Fruit fly (Drosophila melanogaster) whole organism, embryonic: ENCODE measurements around the gene CG15475.

Experiments
- Atf-2 ChIP-seq: fragments of 200-800 bp; sonication (Bioruptor generic); optimal IDR thresholded peaks from 2 replicates; lab custom pipeline; 2016; ENCODE audit warnings: missing biosample characterization, missing genetic modification characterization
- B-H2 ChIP-seq: fragments of 200-800 bp; sonication (Bioruptor generic); optimal IDR thresholded peaks from 2 replicates; lab custom pipeline; 2018; ENCODE audit warnings: missing biosample characterization, mild to moderate bottlenecking, missing genetic modification characterization
- CG10543 ChIP-seq: fragments of 200-800 bp; sonication (Bioruptor generic); optimal IDR thresholded peaks from 3 replicates; lab custom pipeline; 2017; ENCODE audit warnings: missing biosample characterization, mild to moderate bottlenecking, missing genetic modification characterization, moderate library complexity
- CG12219 ChIP-seq: fragments of 200-800 bp; sonication (Bioruptor generic); optimal IDR thresholded peaks from 3 replicates; lab custom pipeline; 2018; ENCODE audit warnings: missing biosample characterization, mild to moderate bottlenecking, missing genetic modification characterization
- CG12391 ChIP-seq: fragments of 200-800 bp; sonication (Bioruptor generic); optimal IDR thresholded peaks from 3 replicates; lab custom pipeline; 2018; ENCODE audit warnings: missing biosample characterization, mild to moderate bottlenecking, missing genetic modification characterization, moderate library complexity
- CG12744 ChIP-seq: fragments of 200-800 bp; sonication (Bioruptor generic); optimal IDR thresholded peaks from 2 replicates; lab custom pipeline; 2016; ENCODE audit warnings: missing biosample characterization, missing genetic modification characterization
- CG13123 ChIP-seq: fragments of 200-800 bp; sonication (Bioruptor generic); optimal IDR thresholded peaks from 2 replicates; lab custom pipeline; 2016; ENCODE audit warnings: missing biosample characterization, missing genetic modification characterization
- CG14014 ChIP-seq: fragments of 200-800 bp; sonication (Bioruptor generic); IDR thresholded peaks from 2 replicates; pipeline ENCODE4 v1.3.6; 2022; ENCODE audit warnings: missing biosample characterization, missing genetic modification characterization
- CG14667 ChIP-seq: fragments of 200-800 bp; sonication (Bioruptor generic); IDR thresholded peaks from 2 replicates; pipeline ENCODE4 v1.3.6; 2022; ENCODE audit warnings: missing biosample characterization, missing genetic modification characterization
- CG16863 ChIP-seq: fragments of 200-800 bp; sonication (Bioruptor generic); optimal IDR thresholded peaks from 3 replicates; lab custom pipeline; 2016; ENCODE audit warnings: missing biosample characterization, missing genetic modification characterization
- CG17359 ChIP-seq: fragments of 200-800 bp; sonication (Bioruptor generic); optimal IDR thresholded peaks from 3 replicates; lab custom pipeline; 2018; ENCODE audit warnings: missing biosample characterization, mild to moderate bottlenecking, missing genetic modification characterization, moderate library complexity
- CG17568 ChIP-seq: fragments of 200-800 bp; sonication (Bioruptor generic); optimal IDR thresholded peaks from 2 replicates; lab custom pipeline; 2018; ENCODE audit warnings: missing biosample characterization, mild to moderate bottlenecking, missing genetic modification characterization, moderate library complexity
- CG17612 ChIP-seq: fragments of 200-800 bp; sonication (Bioruptor generic); IDR thresholded peaks from 2 replicates; pipeline ENCODE4 v1.3.6; 2022; ENCODE audit warnings: missing biosample characterization, missing genetic modification characterization
- CG17829 ChIP-seq: fragments of 200-800 bp; optimal IDR thresholded peaks from 2 replicates; lab custom pipeline; 2019; ENCODE audit warnings: missing biosample characterization, mild to moderate bottlenecking, missing genetic modification characterization, moderate library complexity
- CG18262 ChIP-seq: fragments of 200-800 bp; optimal IDR thresholded peaks from 3 replicates; lab custom pipeline; 2019; ENCODE audit warnings: missing biosample characterization, mild to moderate bottlenecking, missing genetic modification characterization, moderate library complexity
- CG2116 ChIP-seq: fragments of 200-800 bp; sonication (Bioruptor generic); optimal IDR thresholded peaks from 3 replicates; lab custom pipeline; 2018; ENCODE audit warnings: missing biosample characterization, mild to moderate bottlenecking, missing genetic modification characterization
- CG2120 ChIP-seq: fragments of 200-800 bp; sonication (Bioruptor generic); optimal IDR thresholded peaks from 3 replicates; lab custom pipeline; 2016; ENCODE audit warnings: missing biosample characterization, missing genetic modification characterization
- CG3065 ChIP-seq: fragments of 200-800 bp; sonication (Bioruptor generic); optimal IDR thresholded peaks from 2 replicates; lab custom pipeline; 2016; ENCODE audit warnings: missing biosample characterization, missing genetic modification characterization
- CG33557 ChIP-seq: fragments of 200-800 bp; sonication (Bioruptor generic); optimal IDR thresholded peaks from 2 replicates; lab custom pipeline; 2019; ENCODE audit warnings: missing biosample characterization, mild to moderate bottlenecking, missing genetic modification characterization, moderate library complexity
- CG34224 ChIP-seq: fragments of 200-800 bp; sonication (Bioruptor generic); IDR thresholded peaks from 3 replicates; pipeline ENCODE4 v1.3.6; 2022; ENCODE audit warnings: missing biosample characterization, missing genetic modification characterization; ENCODE audit not compliant: partially characterized antibody
- CG5245 ChIP-seq: fragments of 200-800 bp; sonication (Bioruptor generic); optimal IDR thresholded peaks from 3 replicates; lab custom pipeline; 2016; ENCODE audit warnings: missing biosample characterization, missing genetic modification characterization
- CG7928 ChIP-seq: fragments of 200-800 bp; sonication (Bioruptor generic); optimal IDR thresholded peaks from 2 replicates; lab custom pipeline; 2017; ENCODE audit warnings: missing biosample characterization, mild to moderate bottlenecking, missing genetic modification characterization
- CG7987 ChIP-seq: fragments of 200-800 bp; sonication (Bioruptor generic); optimal IDR thresholded peaks from 2 replicates; lab custom pipeline; 2018; ENCODE audit warnings: missing biosample characterization, mild to moderate bottlenecking, missing genetic modification characterization, moderate library complexity
- CG9797 ChIP-seq: fragments of 200-800 bp; sonication (Bioruptor generic); optimal IDR thresholded peaks from 3 replicates; lab custom pipeline; 2018; ENCODE audit warnings: missing biosample characterization, mild to moderate bottlenecking, missing genetic modification characterization
- D19A ChIP-seq: fragments of 200-800 bp; optimal IDR thresholded peaks from 3 replicates; lab custom pipeline; 2019; ENCODE audit warnings: missing biosample characterization, mild to moderate bottlenecking, missing genetic modification characterization, moderate library complexity
- Deaf1 ChIP-seq: fragments of 200-800 bp; optimal IDR thresholded peaks from 3 replicates; lab custom pipeline; 2019; ENCODE audit warnings: missing biosample characterization, mild to moderate bottlenecking, missing genetic modification characterization, moderate library complexity
- Dfd ChIP-seq, 2 experiments: fragments of >200 bp; optimal IDR thresholded peaks; 2 replicates each; lab custom pipeline; 2017; ENCODE audit warnings: missing biosample characterization in 2 of 2, missing genetic modification characterization in 2 of 2
- Kr ChIP-seq: fragments of 200-800 bp; sonication (Bioruptor generic); optimal IDR thresholded peaks from 2 replicates; lab custom pipeline; 2017; ENCODE audit warnings: missing biosample characterization, mild to moderate bottlenecking, missing genetic modification characterization
- Lim3 ChIP-seq: fragments of 200-800 bp; sonication (Bioruptor generic); IDR thresholded peaks from 2 replicates; pipeline ENCODE4 v1.3.6; 2022; ENCODE audit warnings: missing biosample characterization, missing genetic modification characterization
- Sox100B ChIP-seq: fragments of 200-800 bp; sonication (Bioruptor generic); optimal IDR thresholded peaks from 3 replicates; lab custom pipeline; 2018; ENCODE audit warnings: missing biosample characterization, mild to moderate bottlenecking, missing genetic modification characterization
- Vsx1 ChIP-seq: fragments of 200-800 bp; sonication (Bioruptor generic); optimal IDR thresholded peaks from 2 replicates; lab custom pipeline; 2017; ENCODE audit warnings: missing biosample characterization, mild to moderate bottlenecking, missing genetic modification characterization, missing genetic modification reagents
- ara ChIP-seq: fragments of 200-800 bp; sonication (Bioruptor generic); IDR thresholded peaks from 2 replicates; pipeline ENCODE4 v1.3.6; 2022; ENCODE audit warnings: missing biosample characterization, missing genetic modification characterization
- ase ChIP-seq: fragments of 200-800 bp; sonication (Bioruptor generic); IDR thresholded peaks from 3 replicates; pipeline ENCODE4 v1.3.6; 2022; ENCODE audit warnings: missing biosample characterization, missing genetic modification characterization
- dimm ChIP-seq: fragments of 200-800 bp; sonication (Bioruptor generic); IDR thresholded peaks from 2 replicates; pipeline ENCODE4 v1.3.6; 2022; ENCODE audit warnings: missing biosample characterization, missing genetic modification characterization
- gcm ChIP-seq: fragments of 200-800 bp; sonication (Bioruptor generic); optimal IDR thresholded peaks from 2 replicates; lab custom pipeline; 2019; ENCODE audit warnings: missing biosample characterization, mild to moderate bottlenecking, missing genetic modification characterization, moderate library complexity
- gsb ChIP-seq: fragments of 200-800 bp; sonication (Bioruptor generic); IDR thresholded peaks from 2 replicates; pipeline ENCODE4 v1.3.6; 2022; ENCODE audit warnings: missing biosample characterization, missing genetic modification characterization
- ham ChIP-seq: fragments of 200-800 bp; sonication (Bioruptor generic); IDR thresholded peaks from 2 replicates; pipeline ENCODE4 v1.3.6; 2022; ENCODE audit warnings: missing biosample characterization, missing genetic modification characterization
- hkb ChIP-seq, 2 experiments: fragments of 200-800 bp in 1 of 2; fragments of >200 bp in 1 of 2; sonication (Bioruptor generic) in 1 of 2; IDR thresholded peaks in 1 of 2; optimal IDR thresholded peaks in 1 of 2; 2 replicates each; pipeline versions ENCODE4 v1.3.6 to Lab custom; 2017 to 2022; ENCODE audit warnings: missing biosample characterization in 1 of 2, missing genetic modification characterization in 1 of 2
- mirr ChIP-seq: fragments of 200-800 bp; sonication (Bioruptor generic); optimal IDR thresholded peaks from 3 replicates; lab custom pipeline; 2018; ENCODE audit warnings: missing biosample characterization, mild to moderate bottlenecking, missing genetic modification characterization
- odd ChIP-seq: fragments of 200-800 bp; sonication (Bioruptor generic); optimal IDR thresholded peaks from 2 replicates; lab custom pipeline; 2017; ENCODE audit warnings: missing biosample characterization, mild to moderate bottlenecking, missing genetic modification characterization
- pfk ChIP-seq: fragments of 200-800 bp; sonication (Bioruptor generic); optimal IDR thresholded peaks from 2 replicates; lab custom pipeline; 2018; ENCODE audit warnings: missing biosample characterization, mild to moderate bottlenecking, missing genetic modification characterization, moderate library complexity
- pho ChIP-seq: fragments of 200-800 bp; sonication (Bioruptor generic); optimal IDR thresholded peaks from 2 replicates; lab custom pipeline; 2016; ENCODE audit warnings: missing biosample characterization, missing genetic modification characterization
- pros ChIP-seq: fragments of 200-800 bp; sonication (Bioruptor generic); optimal IDR thresholded peaks from 3 replicates; lab custom pipeline; 2019; ENCODE audit warnings: missing biosample characterization, mild to moderate bottlenecking, missing genetic modification characterization, moderate library complexity
- slbo ChIP-seq: fragments of 200-800 bp; sonication (Bioruptor generic); IDR thresholded peaks from 2 replicates; pipeline ENCODE4 v1.3.6; 2022; ENCODE audit warnings: missing biosample characterization, missing genetic modification characterization
- tin ChIP-seq: fragments of 200-800 bp; sonication (Bioruptor generic); optimal IDR thresholded peaks from 3 replicates; lab custom pipeline; 2016; ENCODE audit warnings: missing biosample characterization, missing genetic modification characterization
- tx ChIP-seq: fragments of 200-800 bp; sonication (Bioruptor generic); optimal IDR thresholded peaks from 2 replicates; lab custom pipeline; 2016; ENCODE audit warnings: missing biosample characterization, missing genetic modification characterization
- vnd ChIP-seq: fragments of 200-800 bp; sonication (Bioruptor generic); IDR thresholded peaks from 3 replicates; pipeline ENCODE4 v1.3.6; 2022; ENCODE audit warnings: missing biosample characterization, missing genetic modification characterization; ENCODE audit not compliant: partially characterized antibody
- wek ChIP-seq: fragments of 200-800 bp; sonication (Bioruptor generic); optimal IDR thresholded peaks from 3 replicates; lab custom pipeline; 2018; ENCODE audit warnings: missing biosample characterization, mild to moderate bottlenecking, missing genetic modification characterization, moderate library complexity
- zen2 ChIP-seq: fragments of 200-800 bp; sonication (Bioruptor generic); IDR thresholded peaks from 3 replicates; pipeline ENCODE4 v1.3.6; 2022; ENCODE audit warnings: missing biosample characterization, missing genetic modification characterization; ENCODE audit not compliant: partially characterized antibody
- zfh1 ChIP-seq: fragments of 200-800 bp; sonication (Bioruptor generic); IDR thresholded peaks from 3 replicates; pipeline ENCODE4 v1.3.6; 2022; ENCODE audit warnings: missing biosample characterization, missing genetic modification characterization

CG15475 gene

dm6 chr2L:20656110-20656509 is 41.8 kb downstream of the CG15475 start, which contains the start of the genes brun and CG2614 (continued):
- TF ChIP-seq CG14014 (GFP tag; lab: Robert Waterston, UW) (peak; percentile 74), CG17612 (no peak), pfk (no peak), CG2120 (GFP tag; lab: Kevin White, UChicago) (peak; percentile 89), CG7928 (GFP tag; lab: Kevin White, UChicago) (no peak), CG12391 (peak; percentile 82), CG18262 (no peak), Atf-2 (GFP tag; lab: Kevin White, UChicago) (peak; percentile 46), Lim3 (no peak), ara (GFP tag; lab: Robert Waterston, UW) (peak; percentile 63; the same call in 1 of the 2 replicates), CG3065 (GFP tag; lab: Kevin White, UChicago) (peak; percentile 14), Deaf1 (tag; lab: Kevin White, UChicago) (no peak), Sox100B (no peak), dimm (no peak), CG34224 (GFP tag; lab: Robert Waterston, UW) (peak; percentile 91), gsb (GFP tag; lab: Robert Waterston, UW) (no peak), slbo (peak; percentile 90), CG17359 (tag; lab: Kevin White, UChicago) (peak; percentile 52), CG17829 (tag; lab: Kevin White, UChicago) (peak; percentile 73), CG17568 (GFP tag; lab: Kevin White, UChicago) (no peak), ase (GFP tag; lab: Robert Waterston, UW) (peak; percentile 46; the same call in 1 of the 3 replicates), CG12744 (peak; percentile 18), CG7987 (no peak), tin (GFP tag; lab: Kevin White, UChicago) (peak; percentile 60), CG5245 (GFP tag; lab: Kevin White, UChicago) (peak; percentile 59), CG12219 (GFP tag; lab: Kevin White, UChicago) (no peak), Kr (no peak), CG14667 (GFP tag; lab: Robert Waterston, UW) (peak; percentile 74), pros (GFP tag; lab: Kevin White, UChicago) (no peak), mirr (GFP tag; lab: Kevin White, UChicago) (no peak), pho (peak; percentile 73), B-H2 (no peak), zfh1 (GFP tag; lab: Robert Waterston, UW) (peak; percentile 65; the same call in 2 of the 3 replicates), CG16863 (GFP tag; lab: Kevin White, UChicago) (peak; percentile 53), Dfd (GFP tag; optimal IDR thresholded peaks at IDR 0.05; lab: Kevin White, UChicago) (no peak), ham (GFP tag; lab: Robert Waterston, UW) (no peak), tx (GFP tag; lab: Kevin White, UChicago) (peak; percentile 61), CG9797 (GFP tag; lab: Kevin White, UChicago) (peak; percentile 93), zen2 (GFP tag; lab: Robert Waterston, UW) (peak; percentile 59; the same call in 1 of the 3 replicates), odd (GFP tag; lab: Kevin White, UChicago) (no peak), CG33557 (GFP tag; lab: Kevin White, UChicago) (peak; percentile 15), gcm (GFP tag; lab: Kevin White, UChicago) (no peak), Vsx1 (no peak), D19A (tag; lab: Kevin White, UChicago) (no peak), hkb (optimal IDR thresholded peaks at IDR 0.05; lab: Kevin White, UChicago) (no peak), hkb (GFP tag; IDR thresholded peaks at IDR 0.05; lab: Robert Waterston, UW) (peak; percentile 56), CG10543 (GFP tag; lab: Kevin White, UChicago) (no peak), CG13123 (GFP tag; lab: Kevin White, UChicago) (peak; percentile 59), wek (GFP tag; lab: Kevin White, UChicago) (no peak), CG2116 (GFP tag; lab: Kevin White, UChicago) (peak; percentile 77), vnd (GFP tag; lab: Robert Waterston, UW) (peak; percentile 85)
